Worm (Caenorhabditis elegans) whole organism, L4 larva: ENCODE measurements around the gene T04C12.9.

Experiments used
- F10B5.3 ChIP-seq: sonication (generic microtip); optimal IDR thresholded peaks from 2 replicates; lab custom pipeline; 2016; ENCODE audit warnings: mild to moderate bottlenecking, missing genetic modification characterization, missing compliant biosample characterization
- F26F4.8 ChIP-seq: fragments of 200-800 bp; sonication (Bioruptor generic); conservative IDR thresholded peaks from 2 replicates; pipeline ENCODE4 v1.3.6; 2022; ENCODE audit warnings: missing genetic modification characterization, missing compliant biosample characterization
- F37D6.2 ChIP-seq: sonication (generic microtip); optimal IDR thresholded peaks from 2 replicates; lab custom pipeline; 2016; ENCODE audit warnings: mild to moderate bottlenecking, missing genetic modification characterization, missing compliant biosample characterization
- T20F7.1 ChIP-seq: fragments of 200-800 bp; sonication (Bioruptor generic); optimal IDR thresholded peaks from 2 replicates; lab custom pipeline; 2018; ENCODE audit warnings: mild to moderate bottlenecking, missing genetic modification characterization, missing compliant biosample characterization
- Y75B8A.6 ChIP-seq: fragments of 200-800 bp; sonication (Bioruptor generic); IDR thresholded peaks from 2 replicates; pipeline ENCODE4 v1.3.6; 2022; ENCODE audit warnings: missing genetic modification reagents, missing genetic modification characterization, missing compliant biosample characterization
- aha-1 ChIP-seq: fragments of 150-350 bp; peaks from one replicate; lab custom pipeline; 2014; ENCODE audit warnings: missing biosample characterization, missing genetic modification characterization
- aly-2 ChIP-seq: sonication (generic microtip); optimal IDR thresholded peaks from 2 replicates; lab custom pipeline; 2018; ENCODE audit warnings: missing biosample characterization, missing genetic modification characterization
- ceh-20 ChIP-seq: fragments of 200-800 bp; sonication (Bioruptor generic); IDR thresholded peaks from 2 replicates; pipeline ENCODE4 v1.3.6; 2022; ENCODE audit warnings: missing genetic modification reagents, missing genetic modification characterization, missing compliant biosample characterization
- ceh-28 ChIP-seq: fragments of 150-350 bp; optimal IDR thresholded peaks from 2 replicates; lab custom pipeline; 2014; ENCODE audit warnings: missing biosample characterization, missing genetic modification reagents, missing genetic modification characterization
- ceh-62 ChIP-seq: sonication (generic microtip); optimal IDR thresholded peaks from 2 replicates; lab custom pipeline; 2017; ENCODE audit warnings: missing biosample characterization, missing genetic modification characterization
- cey-2 ChIP-seq: sonication (generic microtip); optimal IDR thresholded peaks from 3 replicates; lab custom pipeline; 2017; ENCODE audit warnings: missing genetic modification characterization, mild to moderate bottlenecking, missing compliant biosample characterization, antibody characterized with exemption, borderline replicate concordance; ENCODE audit not compliant: insufficient read depth
- ctbp-1 ChIP-seq: fragments of 200-800 bp; sonication (Bioruptor generic); IDR thresholded peaks from 2 replicates; pipeline ENCODE4 v1.3.6; 2022; ENCODE audit warnings: missing genetic modification reagents, missing genetic modification characterization, missing compliant biosample characterization
- daf-16 ChIP-seq, 3 experiments: sonication (generic microtip); optimal IDR thresholded peaks; 2 replicates each; lab custom pipeline; 2016 to 2017; ENCODE audit warnings: missing genetic modification characterization in 3 of 3, missing genetic modification reagents in 3 of 3, mild to moderate bottlenecking in 2 of 3, missing compliant biosample characterization in 2 of 3, missing biosample characterization in 1 of 3, moderate library complexity in 1 of 3
- dmd-6 ChIP-seq: fragments of 200-800 bp; sonication (Bioruptor generic); IDR thresholded peaks from 2 replicates; pipeline ENCODE4 v1.3.6; 2022; ENCODE audit warnings: missing genetic modification reagents, missing genetic modification characterization, missing compliant biosample characterization
- dve-1 ChIP-seq: sonication (generic microtip); optimal IDR thresholded peaks from 2 replicates; lab custom pipeline; 2017; ENCODE audit warnings: antibody characterized with exemption, mild to moderate bottlenecking, missing genetic modification characterization, missing compliant biosample characterization; ENCODE audit not compliant: insufficient read depth
- egl-27 ChIP-seq: sonication (generic microtip); optimal IDR thresholded peaks from 3 replicates; lab custom pipeline; 2017; ENCODE audit warnings: missing biosample characterization, missing genetic modification reagents, missing genetic modification characterization
- egl-43 ChIP-seq: fragments of 200-800 bp; sonication (Bioruptor generic); IDR thresholded peaks from 2 replicates; pipeline ENCODE4 v1.3.6; 2022; ENCODE audit warnings: missing genetic modification reagents, missing genetic modification characterization, missing compliant biosample characterization
- fos-1 ChIP-seq: fragments of 150-350 bp; optimal IDR thresholded peaks from 2 replicates; lab custom pipeline; 2014; ENCODE audit warnings: missing biosample characterization, missing genetic modification characterization
- gei-8 ChIP-seq: fragments of 200-800 bp; sonication (Bioruptor generic); optimal IDR thresholded peaks from 2 replicates; lab custom pipeline; 2018; ENCODE audit warnings: mild to moderate bottlenecking, missing genetic modification characterization, missing compliant biosample characterization
- hlh-11 ChIP-seq: fragments of 200-800 bp; sonication (Bioruptor generic); optimal IDR thresholded peaks from 2 replicates; lab custom pipeline; 2018; ENCODE audit warnings: mild to moderate bottlenecking, missing genetic modification characterization, missing compliant biosample characterization
- hlh-30 ChIP-seq: sonication (generic microtip); optimal IDR thresholded peaks from 2 replicates; lab custom pipeline; 2017; ENCODE audit warnings: antibody characterized with exemption, mild to moderate bottlenecking, missing genetic modification characterization, missing compliant biosample characterization; ENCODE audit not compliant: insufficient read depth
- hmg-1.1 ChIP-seq: fragments of 200-800 bp; sonication (Bioruptor generic); IDR thresholded peaks from 2 replicates; pipeline ENCODE4 v1.3.6; 2022; ENCODE audit warnings: missing genetic modification reagents, missing genetic modification characterization, missing compliant biosample characterization
- jun-1 ChIP-seq: fragments of 150-350 bp; optimal IDR thresholded peaks from 2 replicates; lab custom pipeline; 2014; ENCODE audit warnings: missing biosample characterization, missing genetic modification reagents, missing genetic modification characterization
- lim-7 ChIP-seq: fragments of 200-800 bp; sonication (Bioruptor generic); IDR thresholded peaks from 2 replicates; pipeline ENCODE4 v1.3.6; 2022; ENCODE audit warnings: missing genetic modification characterization, missing compliant biosample characterization
- lin-15B ChIP-seq: fragments of 150-350 bp; sonication (generic microtip); optimal IDR thresholded peaks from 3 replicates; lab custom pipeline; 2014; ENCODE audit warnings: missing biosample characterization, missing genetic modification characterization
- lir-3 ChIP-seq: sonication (generic microtip); optimal IDR thresholded peaks from 2 replicates; lab custom pipeline; 2016; ENCODE audit warnings: mild to moderate bottlenecking, missing genetic modification characterization, missing compliant biosample characterization
- lsy-2 ChIP-seq, 2 experiments: fragments of 150-350 bp in 1 of 2; sonication (generic microtip) in 1 of 2; optimal IDR thresholded peaks; 2 replicates each; lab custom pipeline; 2014 to 2017; ENCODE audit warnings: missing biosample characterization in 2 of 2, missing genetic modification characterization in 2 of 2
- madf-9 ChIP-seq: fragments of 200-800 bp; sonication (Bioruptor generic); conservative IDR thresholded peaks from 2 replicates; pipeline ENCODE4 v1.3.6; 2022; ENCODE audit warnings: missing genetic modification reagents, missing genetic modification characterization, missing compliant biosample characterization
- mdl-1 ChIP-seq, 2 experiments: fragments of 150-350 bp in 1 of 2; sonication (generic microtip) in 1 of 2; optimal IDR thresholded peaks; 2 replicates each; lab custom pipeline; 2014 to 2017; ENCODE audit warnings: missing biosample characterization in 2 of 2, missing genetic modification characterization in 2 of 2
- mdt-29 ChIP-seq: fragments of 200-800 bp; sonication (Bioruptor generic); IDR thresholded peaks from 2 replicates; pipeline ENCODE4 v1.3.6; 2022; ENCODE audit warnings: missing genetic modification reagents, missing genetic modification characterization, missing compliant biosample characterization
- mes-2 ChIP-seq: sonication (generic microtip); optimal IDR thresholded peaks from 2 replicates; lab custom pipeline; 2016; ENCODE audit warnings: missing genotype, mild to moderate bottlenecking, missing genetic modification characterization, missing compliant biosample characterization; ENCODE audit not compliant: poor library complexity, severe bottlenecking
- nhr-102 ChIP-seq: sonication (generic microtip); optimal IDR thresholded peaks from 2 replicates; lab custom pipeline; 2016; ENCODE audit warnings: mild to moderate bottlenecking, missing genetic modification characterization, moderate library complexity, missing compliant biosample characterization
- nhr-25 ChIP-seq: sonication (generic microtip); optimal IDR thresholded peaks from 2 replicates; lab custom pipeline; 2017; ENCODE audit warnings: missing genetic modification characterization, mild to moderate bottlenecking, missing compliant biosample characterization, antibody characterized with exemption, moderate library complexity, borderline replicate concordance; ENCODE audit not compliant: insufficient read depth
- nhr-28 ChIP-seq: fragments of 150-350 bp; optimal IDR thresholded peaks from 2 replicates; lab custom pipeline; 2014; ENCODE audit warnings: missing biosample characterization, missing genetic modification characterization
- nhr-42 ChIP-seq: fragments of 200-800 bp; sonication (Bioruptor generic); IDR thresholded peaks from 2 replicates; pipeline ENCODE4 v1.3.6; 2022; ENCODE audit warnings: missing genetic modification characterization, missing compliant biosample characterization
- nhr-6 ChIP-seq: fragments of 150-350 bp; optimal IDR thresholded peaks from 2 replicates; lab custom pipeline; 2014; ENCODE audit warnings: missing biosample characterization, missing genetic modification characterization
- nhr-76 ChIP-seq: fragments of 150-350 bp; optimal IDR thresholded peaks from 2 replicates; lab custom pipeline; 2014; ENCODE audit warnings: missing biosample characterization, missing genetic modification characterization
- nhr-77 ChIP-seq: fragments of 150-350 bp; optimal IDR thresholded peaks from 2 replicates; lab custom pipeline; 2014; ENCODE audit warnings: missing biosample characterization, missing genetic modification characterization
- php-3 ChIP-seq: fragments of 200-800 bp; sonication (Bioruptor generic); IDR thresholded peaks from 2 replicates; pipeline ENCODE4 v1.3.6; 2022; ENCODE audit warnings: missing genetic modification reagents, missing genetic modification characterization, missing compliant biosample characterization
- pqm-1 ChIP-seq: sonication (generic microtip); optimal IDR thresholded peaks from 2 replicates; lab custom pipeline; 2017; ENCODE audit warnings: missing biosample characterization, missing genetic modification characterization
- set-16 ChIP-seq: fragments of 200-800 bp; sonication (Bioruptor generic); IDR thresholded peaks from 2 replicates; pipeline ENCODE4 v1.3.6; 2022; ENCODE audit warnings: missing genetic modification reagents, missing genetic modification characterization, missing compliant biosample characterization
- spr-3 ChIP-seq: fragments of 200-800 bp; sonication (Bioruptor generic); optimal IDR thresholded peaks from 2 replicates; lab custom pipeline; 2018; ENCODE audit warnings: mild to moderate bottlenecking, missing genetic modification characterization, missing compliant biosample characterization
- unc-62 ChIP-seq, 3 experiments: fragments of 150-350 bp in 1 of 3; sonication (generic microtip); optimal IDR thresholded peaks in 2 of 3; peaks in 1 of 3; 1 replicate in 1 of 3; 2 replicates in 2 of 3; lab custom pipeline; 2014 to 2017; ENCODE audit warnings: missing biosample characterization in 3 of 3, missing genetic modification characterization in 3 of 3, missing genetic modification reagents in 3 of 3, missing genotype in 1 of 3
- vab-7 ChIP-seq: fragments of 200-800 bp; sonication (Bioruptor generic); IDR thresholded peaks from 2 replicates; pipeline ENCODE4 v1.3.6; 2022; ENCODE audit warnings: missing genetic modification reagents, missing genetic modification characterization, missing compliant biosample characterization
- zag-1 ChIP-seq: fragments of 150-350 bp; optimal IDR thresholded peaks from 2 replicates; lab custom pipeline; 2014; ENCODE audit warnings: missing biosample characterization, missing genetic modification characterization

Gene T04C12.9

ce11 chrV:11074448-11074847 lies 11.4 kb upstream of the T04C12.9 start, which contains the start of gene act-3 (continued):
- peak in 1 of 2 experiments; percentile 47 for TF ChIP-seq daf-16 (GFP tag; optimal IDR thresholded peaks at IDR 0.05; lab: Kevin White, UChicago)
- TF ChIP-seq daf-16 (tag; optimal IDR thresholded peaks at IDR 0.05; lab: Kevin White, UChicago) = no peak
- TF ChIP-seq vab-7 = no peak
- TF ChIP-seq aha-1 (tag; lab: Kevin White, UChicago) = peak; percentile 32
- no peak for TF ChIP-seq mdt-29 (GFP tag; lab: Robert Waterston, UW)

- TF ChIP-seq zag-1 (tag; lab: Kevin White, UChicago) = no peak
- TF ChIP-seq nhr-102 = no peak
- no peak for TF ChIP-seq ctbp-1 (GFP tag; lab: Robert Waterston, UW)
- no peak for TF ChIP-seq gei-8
- no peak for TF ChIP-seq egl-43 (GFP tag; lab: Robert Waterston, UW)
- no peak for TF ChIP-seq lim-7 (GFP tag; lab: Robert Waterston, UW)
- TF ChIP-seq egl-27 (tag; lab: Kevin White, UChicago) = no peak
- no peak for TF ChIP-seq nhr-6 (tag; lab: Kevin White, UChicago)
- TF ChIP-seq jun-1 = no peak
- TF ChIP-seq Y75B8A.6 (GFP tag; lab: Robert Waterston, UW) = no peak
- no peak for TF ChIP-seq php-3 (GFP tag; lab: Robert Waterston, UW)
- no peak for TF ChIP-seq mdl-1 (tag; optimal IDR thresholded peaks at IDR 0.05; lab: Kevin White, UChicago)
- no peak for TF ChIP-seq nhr-42
- TF ChIP-seq aly-2 (tag; lab: Kevin White, UChicago) = no peak
Measured at ce11 chrV:11073354-11073753, 10.3 kb upstream of the T04C12.9 start.

- TF ChIP-seq T20F7.1 (GFP tag; lab: Kevin White, UChicago) = no peak
- TF ChIP-seq fos-1 (tag; lab: Kevin White, UChicago) = peak; percentile 22
Measured at ce11 chrV:11071453-11071852, 8.4 kb upstream of the T04C12.9 start.

ce11 chrV:11070388-11070787 lies 7.4 kb upstream of the T04C12.9 start:
- TF ChIP-seq unc-62 (GFP tag; optimal IDR thresholded peaks at IDR 0.05 in 1 of 2; lab: Kevin White, UChicago) = peak in 1 of 2 experiments; percentile 15
- TF ChIP-seq unc-62 (tag; optimal IDR thresholded peaks at IDR 0.05; lab: Kevin White, UChicago) = no peak
- TF ChIP-seq dve-1 (tag; lab: Kevin White, UChicago) = peak; percentile 68
- TF ChIP-seq dmd-6 (GFP tag; lab: Robert Waterston, UW) = peak; percentile 71
- TF ChIP-seq nhr-77 (tag; lab: Kevin White, UChicago) = peak; percentile 85
- TF ChIP-seq nhr-25 (tag; lab: Kevin White, UChicago) = no peak
- no peak for TF ChIP-seq madf-9
- TF ChIP-seq nhr-6 (tag; lab: Kevin White, UChicago) = no peak
- TF ChIP-seq F26F4.8 (GFP tag; lab: Robert Waterston, UW) = no peak
- TF ChIP-seq hmg-1.1 (GFP tag; lab: Robert Waterston, UW) = no peak
- no peak for TF ChIP-seq egl-43 (GFP tag; lab: Robert Waterston, UW)
- TF ChIP-seq daf-16 (GFP tag; optimal IDR thresholded peaks at IDR 0.05; lab: Kevin White, UChicago) = no peak
- TF ChIP-seq daf-16 (tag; optimal IDR thresholded peaks at IDR 0.05; lab: Kevin White, UChicago) = peak; percentile 99
- TF ChIP-seq ceh-62 (tag; lab: Kevin White, UChicago) = no peak
- peak; percentile 60 for TF ChIP-seq hlh-11 (tag; lab: Kevin White, UChicago)
- no peak for TF ChIP-seq mes-2 (tag; lab: Kevin White, UChicago)
- TF ChIP-seq hlh-30 (tag; lab: Kevin White, UChicago) = peak; percentile 40
- no peak for TF ChIP-seq ceh-28 (tag; lab: Kevin White, UChicago)
- TF ChIP-seq nhr-28 (tag; lab: Kevin White, UChicago) = peak; percentile 89
- no peak for TF ChIP-seq lir-3 (tag; lab: Kevin White, UChicago)
- no peak for TF ChIP-seq F10B5.3
- no peak for TF ChIP-seq nhr-76
- TF ChIP-seq pqm-1 = peak; percentile 69
- TF ChIP-seq lin-15B (tag; lab: Kevin White, UChicago) = no peak
- TF ChIP-seq ceh-20 (GFP tag; lab: Robert Waterston, UW) = no peak
- TF ChIP-seq F37D6.2 (tag; lab: Kevin White, UChicago) = no peak
- no peak for TF ChIP-seq cey-2
- TF ChIP-seq set-16 (GFP tag; lab: Robert Waterston, UW) = no peak
- TF ChIP-seq spr-3 = no peak
- peak in 1 of 2 experiments; percentile 27 for TF ChIP-seq lsy-2 (tag; optimal IDR thresholded peaks at IDR 0.05; lab: Kevin White, UChicago)
